Fruit fly (Drosophila melanogaster) whole organism, embryonic: ENCODE measurements around the gene Yip1d1.

ENCODE experiments used
- Abd-B ChIP-seq: fragments of 200-800 bp; sonication (Bioruptor generic); optimal IDR thresholded peaks from 2 replicates; lab custom pipeline; 2018; ENCODE audit warnings: missing biosample characterization, mild to moderate bottlenecking, missing genetic modification characterization, moderate library complexity
- Ada2b ChIP-seq: fragments of 200-800 bp; sonication (Bioruptor generic); IDR thresholded peaks from 2 replicates; pipeline ENCODE4 v1.3.6; 2022; ENCODE audit warnings: missing biosample characterization, missing genetic modification characterization
- CG10431 ChIP-seq: fragments of 200-800 bp; sonication (Bioruptor generic); optimal IDR thresholded peaks from 3 replicates; lab custom pipeline; 2018; ENCODE audit warnings: missing biosample characterization, mild to moderate bottlenecking, missing genetic modification characterization
- CG11504 ChIP-seq: fragments of 200-800 bp; sonication (Bioruptor generic); optimal IDR thresholded peaks from 3 replicates; lab custom pipeline; 2019; ENCODE audit warnings: missing biosample characterization, mild to moderate bottlenecking, missing genetic modification characterization, moderate library complexity
- CG11696 ChIP-seq: fragments of 200-800 bp; sonication (Bioruptor generic); IDR thresholded peaks from 2 replicates; pipeline ENCODE4 v1.3.6; 2022; ENCODE audit warnings: missing biosample characterization, missing genetic modification characterization
- CG13287 ChIP-seq: fragments of 200-800 bp; sonication (Bioruptor generic); IDR thresholded peaks from 2 replicates; pipeline ENCODE4 v1.3.6; 2022; ENCODE audit warnings: missing biosample characterization, missing genetic modification characterization; ENCODE audit not compliant: partially characterized antibody
- CG13296 ChIP-seq: fragments of 200-800 bp; sonication (Bioruptor generic); optimal IDR thresholded peaks from 3 replicates; lab custom pipeline; 2018; ENCODE audit warnings: missing biosample characterization, mild to moderate bottlenecking, missing genetic modification characterization
- CG15269 ChIP-seq: fragments of 200-800 bp; sonication (Bioruptor generic); optimal IDR thresholded peaks from 2 replicates; lab custom pipeline; 2018; ENCODE audit warnings: missing biosample characterization, mild to moderate bottlenecking, missing genetic modification characterization, moderate library complexity
- CG15514 ChIP-seq: fragments of 200-800 bp; sonication (Bioruptor generic); optimal IDR thresholded peaks from 3 replicates; lab custom pipeline; 2017; ENCODE audit warnings: missing biosample characterization, missing genetic modification characterization, mild to moderate bottlenecking, moderate library complexity, missing genetic modification reagents
- CG17385 ChIP-seq: fragments of 200-800 bp; sonication (Bioruptor generic); optimal IDR thresholded peaks from 3 replicates; lab custom pipeline; 2018; ENCODE audit warnings: missing biosample characterization, mild to moderate bottlenecking, missing genetic modification characterization
- CG18599 ChIP-seq: fragments of 200-800 bp; sonication (Bioruptor generic); optimal IDR thresholded peaks from 3 replicates; lab custom pipeline; 2017; ENCODE audit warnings: missing biosample characterization, missing genetic modification characterization, mild to moderate bottlenecking, moderate library complexity, missing genetic modification reagents
- CG30403 ChIP-seq: fragments of 200-800 bp; sonication (Bioruptor generic); optimal IDR thresholded peaks from 3 replicates; lab custom pipeline; 2016; ENCODE audit warnings: missing biosample characterization, missing genetic modification characterization
- CG31441 ChIP-seq: fragments of 200-800 bp; sonication (Bioruptor generic); IDR thresholded peaks from 2 replicates; pipeline ENCODE4 v1.3.6; 2022; ENCODE audit warnings: missing biosample characterization, missing genetic modification characterization
- CG3995 ChIP-seq: fragments of 200-800 bp; sonication (Bioruptor generic); optimal IDR thresholded peaks from 3 replicates; lab custom pipeline; 2016; ENCODE audit warnings: missing biosample characterization, missing genetic modification characterization
- CG4360 ChIP-seq: fragments of 200-800 bp; sonication (Bioruptor generic); IDR thresholded peaks from 2 replicates; pipeline ENCODE4 v1.3.6; 2022; ENCODE audit warnings: missing biosample characterization, missing genetic modification characterization
- CG6272 ChIP-seq: fragments of 200-800 bp; sonication (Bioruptor generic); IDR thresholded peaks from 2 replicates; pipeline ENCODE4 v1.3.6; 2022; ENCODE audit warnings: missing biosample characterization, missing genetic modification characterization
- CG7556 ChIP-seq: fragments of 200-800 bp; sonication (Bioruptor generic); optimal IDR thresholded peaks from 2 replicates; lab custom pipeline; 2017; ENCODE audit warnings: missing biosample characterization, mild to moderate bottlenecking, missing genetic modification characterization
- CG7839 ChIP-seq: fragments of 200-800 bp; sonication (Bioruptor generic); optimal IDR thresholded peaks from 3 replicates; lab custom pipeline; 2018; ENCODE audit warnings: missing biosample characterization, mild to moderate bottlenecking, missing genetic modification characterization, moderate library complexity
- CG8089 ChIP-seq: fragments of 200-800 bp; sonication (Bioruptor generic); optimal IDR thresholded peaks from 3 replicates; lab custom pipeline; 2016; ENCODE audit warnings: missing biosample characterization, missing genetic modification characterization
- CG9817 ChIP-seq: fragments of 200-800 bp; sonication (Bioruptor generic); optimal IDR thresholded peaks from 2 replicates; lab custom pipeline; 2018; ENCODE audit warnings: missing biosample characterization, mild to moderate bottlenecking, missing genetic modification characterization, moderate library complexity
- CoRest ChIP-seq: fragments of 200-800 bp; sonication (Bioruptor generic); optimal IDR thresholded peaks from 3 replicates; lab custom pipeline; 2018; ENCODE audit warnings: missing biosample characterization, mild to moderate bottlenecking, missing genetic modification characterization, moderate library complexity
- D19A ChIP-seq: fragments of 200-800 bp; optimal IDR thresholded peaks from 3 replicates; lab custom pipeline; 2019; ENCODE audit warnings: missing biosample characterization, mild to moderate bottlenecking, missing genetic modification characterization, moderate library complexity
- Gug ChIP-seq: fragments of 200-800 bp; sonication (Bioruptor generic); IDR thresholded peaks from 4 replicates; pipeline ENCODE4 v1.3.6; 2022; ENCODE audit warnings: missing biosample characterization, missing genetic modification characterization
- HLH3B ChIP-seq: fragments of 200-800 bp; sonication (Bioruptor generic); IDR thresholded peaks from 2 replicates; pipeline ENCODE4 v1.3.6; 2022; ENCODE audit warnings: missing biosample characterization, missing genetic modification characterization
- Hmr ChIP-seq: fragments of 200-800 bp; sonication (Bioruptor generic); optimal IDR thresholded peaks from 3 replicates; lab custom pipeline; 2017; ENCODE audit warnings: mild to moderate bottlenecking, missing biosample characterization, missing genetic modification reagents, missing genetic modification characterization
- Hr51 ChIP-seq, 2 experiments: fragments of 200-800 bp; sonication (Bioruptor generic); optimal IDR thresholded peaks; 2 replicates in 1 of 2; 3 replicates in 1 of 2; lab custom pipeline; 2016 to 2018; ENCODE audit warnings: missing biosample characterization in 2 of 2, missing genetic modification characterization in 2 of 2, mild to moderate bottlenecking in 1 of 2, moderate library complexity in 1 of 2
- Meics ChIP-seq: fragments of 200-800 bp; sonication (Bioruptor generic); optimal IDR thresholded peaks from 2 replicates; lab custom pipeline; 2017; ENCODE audit warnings: missing biosample characterization, mild to moderate bottlenecking, missing genetic modification characterization
- Opbp ChIP-seq: fragments of 200-800 bp; sonication (Bioruptor generic); IDR thresholded peaks from 3 replicates; pipeline ENCODE4 v1.3.6; 2022; ENCODE audit warnings: missing biosample characterization, missing genetic modification characterization; ENCODE audit not compliant: partially characterized antibody
- PHDP ChIP-seq: fragments of 200-800 bp; sonication (Bioruptor generic); optimal IDR thresholded peaks from 3 replicates; lab custom pipeline; 2018; ENCODE audit warnings: missing biosample characterization, mild to moderate bottlenecking, missing genetic modification characterization, moderate library complexity
- Ptx1 ChIP-seq: fragments of 200-800 bp; sonication (Bioruptor generic); IDR thresholded peaks from 2 replicates; pipeline ENCODE4 v1.3.6; 2022; ENCODE audit warnings: missing biosample characterization, missing genetic modification characterization
- Sox102F ChIP-seq: fragments of 200-800 bp; sonication (Bioruptor generic); optimal IDR thresholded peaks from 2 replicates; lab custom pipeline; 2018; ENCODE audit warnings: missing biosample characterization, mild to moderate bottlenecking, missing genetic modification characterization, moderate library complexity
- Usf ChIP-seq: fragments of 200-800 bp; sonication (Bioruptor generic); optimal IDR thresholded peaks from 2 replicates; lab custom pipeline; 2017; ENCODE audit warnings: missing genotype, missing biosample characterization, missing genetic modification characterization
- Xbp1 ChIP-seq: fragments of 200-800 bp; sonication (Bioruptor generic); optimal IDR thresholded peaks from 3 replicates; lab custom pipeline; 2016; ENCODE audit warnings: missing biosample characterization, mild to moderate bottlenecking, missing genetic modification characterization
- amos ChIP-seq: fragments of 200-800 bp; sonication (Bioruptor generic); IDR thresholded peaks from 2 replicates; pipeline ENCODE4 v1.3.6; 2022; ENCODE audit warnings: missing biosample characterization, missing genetic modification characterization; ENCODE audit not compliant: partially characterized antibody
- corto ChIP-seq: fragments of 200-800 bp; sonication (Bioruptor generic); optimal IDR thresholded peaks from 2 replicates; lab custom pipeline; 2016; ENCODE audit warnings: missing biosample characterization, mild to moderate bottlenecking, missing genetic modification characterization, moderate library complexity
- cwo ChIP-seq: fragments of 200-800 bp; sonication (Bioruptor generic); optimal IDR thresholded peaks from 3 replicates; lab custom pipeline; 2017; ENCODE audit warnings: missing biosample characterization, missing genetic modification characterization, mild to moderate bottlenecking, moderate library complexity, missing genetic modification reagents
- dmrt99B ChIP-seq: fragments of 200-800 bp; sonication (Bioruptor generic); optimal IDR thresholded peaks from 2 replicates; lab custom pipeline; 2018; ENCODE audit warnings: missing biosample characterization, mild to moderate bottlenecking, missing genetic modification characterization, moderate library complexity
- esg ChIP-seq: fragments of 200-800 bp; sonication (Bioruptor generic); conservative IDR thresholded peaks from 2 replicates; pipeline ENCODE4 v1.3.6; 2022; ENCODE audit warnings: missing biosample characterization, missing genetic modification characterization
- fd96Cb ChIP-seq: fragments of 200-800 bp; sonication (Bioruptor generic); optimal IDR thresholded peaks from 2 replicates; lab custom pipeline; 2018; ENCODE audit warnings: missing biosample characterization, mild to moderate bottlenecking, missing genetic modification characterization, moderate library complexity
- gem ChIP-seq: fragments of 200-800 bp; sonication (Bioruptor generic); optimal IDR thresholded peaks from 2 replicates; lab custom pipeline; 2019; ENCODE audit warnings: missing biosample characterization, mild to moderate bottlenecking, missing genetic modification characterization, moderate library complexity
- grau ChIP-seq: fragments of 200-800 bp; optimal IDR thresholded peaks from 3 replicates; lab custom pipeline; 2019; ENCODE audit warnings: missing biosample characterization, mild to moderate bottlenecking, missing genetic modification characterization, moderate library complexity
- kah ChIP-seq: fragments of 200-800 bp; sonication (Bioruptor generic); optimal IDR thresholded peaks from 2 replicates; lab custom pipeline; 2018; ENCODE audit warnings: missing biosample characterization, mild to moderate bottlenecking, missing genetic modification characterization
- lab ChIP-seq: fragments of 200-800 bp; sonication (Bioruptor generic); optimal IDR thresholded peaks from 3 replicates; lab custom pipeline; 2017; ENCODE audit warnings: missing biosample characterization, missing genetic modification characterization, mild to moderate bottlenecking, moderate library complexity, missing genetic modification reagents
- nmo ChIP-seq: fragments of 200-800 bp; sonication (Bioruptor generic); optimal IDR thresholded peaks from 2 replicates; lab custom pipeline; 2018; ENCODE audit warnings: missing biosample characterization, mild to moderate bottlenecking, missing genetic modification characterization, moderate library complexity
- p53 ChIP-seq: fragments of 200-800 bp; sonication (Bioruptor generic); optimal IDR thresholded peaks from 2 replicates; lab custom pipeline; 2016; ENCODE audit warnings: missing biosample characterization, missing genetic modification characterization
- row ChIP-seq: fragments of 200-800 bp; sonication (Bioruptor generic); IDR thresholded peaks from 3 replicates; pipeline ENCODE4 v1.3.6; 2022; ENCODE audit warnings: missing biosample characterization, missing genetic modification characterization
- slbo ChIP-seq: fragments of 200-800 bp; sonication (Bioruptor generic); IDR thresholded peaks from 2 replicates; pipeline ENCODE4 v1.3.6; 2022; ENCODE audit warnings: missing biosample characterization, missing genetic modification characterization
- sug ChIP-seq: fragments of 200-800 bp; optimal IDR thresholded peaks from 2 replicates; lab custom pipeline; 2019; ENCODE audit warnings: missing biosample characterization, mild to moderate bottlenecking, missing genetic modification characterization, moderate library complexity
- ttk ChIP-seq: fragments of 200-800 bp; sonication (Bioruptor generic); IDR thresholded peaks from 2 replicates; pipeline ENCODE4 v2.1.2; 2022; ENCODE audit warnings: missing biosample characterization, missing genetic modification characterization

Gene Yip1d1

dm6 chr2L:12950682-12951081 lies 49.8 kb downstream of the Yip1d1 start:
- TF ChIP-seq Hmr (GFP tag; lab: Kevin White, UChicago) = peak; percentile 34
- TF ChIP-seq Sox102F (GFP tag; lab: Kevin White, UChicago) = peak; percentile 50
- TF ChIP-seq Xbp1 (GFP tag; lab: Kevin White, UChicago) = peak; percentile 30
- TF ChIP-seq kah (GFP tag; lab: Kevin White, UChicago) = no peak
- TF ChIP-seq p53 (GFP tag; lab: Kevin White, UChicago) = no peak
- no peak for TF ChIP-seq corto
- TF ChIP-seq Opbp (GFP tag; lab: Robert Waterston, UW) = no peak
- TF ChIP-seq sug (tag; lab: Kevin White, UChicago) = no peak
- 0 out of 2 replicates have a peak, but pooled peaks have one; percentile 19 for TF ChIP-seq CG11696 (GFP tag; lab: Robert Waterston, UW)
- TF ChIP-seq CG9817 (tag; lab: Kevin White, UChicago) = peak; percentile 30
- no peak for TF ChIP-seq amos (GFP tag; lab: Robert Waterston, UW)
- peak; percentile 19 for TF ChIP-seq Meics (GFP tag; lab: Kevin White, UChicago)
- peak; percentile 38 for TF ChIP-seq PHDP (tag; lab: Kevin White, UChicago)
- no peak for TF ChIP-seq Usf (GFP tag; lab: Kevin White, UChicago)
- peak; percentile 59; the same call in 2 of the 3 replicates for TF ChIP-seq row (GFP tag; lab: Robert Waterston, UW)
- TF ChIP-seq HLH3B (GFP tag; lab: Robert Waterston, UW) = 0 out of 2 replicates have a peak, but pooled peaks have one; percentile 19
- TF ChIP-seq CG13287 (GFP tag; lab: Robert Waterston, UW) = no peak
- peak; percentile 5 for TF ChIP-seq cwo (GFP tag; lab: Kevin White, UChicago)
- TF ChIP-seq CG13296 (GFP tag; lab: Kevin White, UChicago) = peak; percentile 4
- peak in 1 of 2 experiments; percentile 37 for TF ChIP-seq Hr51 (GFP tag; optimal IDR thresholded peaks at IDR 0.05; lab: Kevin White, UChicago)
- peak; percentile 18 for TF ChIP-seq CG17385
- no peak for TF ChIP-seq CG10431
- TF ChIP-seq lab (GFP tag; lab: Kevin White, UChicago) = peak; percentile 21
- TF ChIP-seq CG18599 (GFP tag; lab: Kevin White, UChicago) = peak; percentile 52
- TF ChIP-seq fd96Cb (tag; lab: Kevin White, UChicago) = peak; percentile 8
- TF ChIP-seq CG11504 = peak; percentile 33
- TF ChIP-seq esg = peak; percentile 28; the same call in 1 of the 2 replicates
- no peak for TF ChIP-seq CG15514 (GFP tag; lab: Kevin White, UChicago)
- TF ChIP-seq CG15269 (tag; lab: Kevin White, UChicago) = peak; percentile 48
- TF ChIP-seq gem (tag; lab: Kevin White, UChicago) = peak; percentile 67
- TF ChIP-seq CG30403 (GFP tag; lab: Kevin White, UChicago) = peak; percentile 9
- no peak for TF ChIP-seq Ada2b (GFP tag; lab: Robert Waterston, UW)
- peak; percentile 39; the same call in 1 of the 2 replicates for TF ChIP-seq ttk (GFP tag; lab: Robert Waterston, UW)
- TF ChIP-seq CG6272 = 0 out of 2 replicates have a peak, but pooled peaks have one; percentile 24
- TF ChIP-seq CG4360 = no peak
- peak; percentile 25; the same call in 1 of the 2 replicates for TF ChIP-seq Ptx1 (GFP tag; lab: Robert Waterston, UW)
- TF ChIP-seq D19A (tag; lab: Kevin White, UChicago) = no peak
- TF ChIP-seq CG7556 (GFP tag; lab: Kevin White, UChicago) = peak; percentile 28
- peak; percentile 57 for TF ChIP-seq dmrt99B
- TF ChIP-seq Gug (GFP tag; lab: Robert Waterston, UW) = 0 out of 4 replicates have a peak, but pooled peaks have one; percentile 14
- TF ChIP-seq CG8089 (GFP tag; lab: Kevin White, UChicago) = no peak
- TF ChIP-seq CG31441 (GFP tag; lab: Robert Waterston, UW) = peak; percentile 39
- TF ChIP-seq grau (tag; lab: Kevin White, UChicago) = peak; percentile 40
- 0 out of 2 replicates have a peak, but pooled peaks have one; percentile 26 for TF ChIP-seq slbo
- TF ChIP-seq Abd-B = peak; percentile 10
- TF ChIP-seq nmo (GFP tag; lab: Kevin White, UChicago) = peak; percentile 21
- peak; percentile 56 for TF ChIP-seq CG7839 (tag; lab: Kevin White, UChicago)
- no peak for TF ChIP-seq CG3995 (GFP tag; lab: Kevin White, UChicago)
- peak; percentile 12 for TF ChIP-seq CoRest (tag; lab: Kevin White, UChicago)
